Worm (Caenorhabditis elegans) whole organism, L1 larva: Measurements from ENCODE around the gene srz-61.

Experiments used
- C04F5.9 ChIP-seq: sonication (generic microtip); optimal IDR thresholded peaks from 2 replicates; lab custom pipeline; 2016; ENCODE audit warnings: missing genetic modification characterization, missing compliant biosample characterization
- fos-1 ChIP-seq: fragments of 150-350 bp; optimal IDR thresholded peaks from 2 replicates; lab custom pipeline; 2014; ENCODE audit warnings: missing biosample characterization, missing genetic modification characterization
- lin-13 ChIP-seq: fragments of 150-350 bp; optimal IDR thresholded peaks from 2 replicates; lab custom pipeline; 2014; ENCODE audit warnings: missing biosample characterization, missing genetic modification reagents, missing genetic modification characterization
- skn-1 ChIP-seq: fragments of 150-350 bp; optimal IDR thresholded peaks from 2 replicates; lab custom pipeline; 2014; ENCODE audit warnings: missing biosample characterization, missing genetic modification characterization
- tlp-1 ChIP-seq: fragments of 150-350 bp; optimal IDR thresholded peaks from 2 replicates; lab custom pipeline; 2014; ENCODE audit warnings: missing biosample characterization, missing genetic modification characterization

DNA sequence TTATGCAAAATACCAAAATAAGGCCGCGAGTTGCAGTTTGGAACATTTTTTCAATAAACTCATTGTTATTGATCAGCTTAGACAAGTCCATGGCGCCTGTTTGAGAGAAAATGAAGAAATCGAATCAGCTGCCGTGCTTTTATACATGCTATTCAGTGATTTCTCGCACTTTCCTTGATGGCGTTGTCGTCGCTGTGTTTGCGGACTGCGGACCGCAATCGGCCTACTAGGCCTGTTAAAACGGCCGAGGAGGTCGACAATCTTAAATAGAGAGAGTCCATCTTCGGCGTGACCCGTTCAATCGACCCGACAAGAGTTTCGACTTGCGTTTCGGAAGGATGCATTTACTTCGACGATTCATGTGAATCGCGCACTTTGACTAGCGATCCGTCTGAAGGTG lies 30.2 kb upstream of the srz-61 start, which contains the start of gene srz-75:
- TF ChIP-seq lin-13 (GFP tag; lab: Kevin White, UChicago), result no peak
- TF ChIP-seq C04F5.9 (tag; lab: Kevin White, UChicago), result no peak
- no peak for TF ChIP-seq tlp-1 (tag; lab: Kevin White, UChicago)
- no peak for TF ChIP-seq skn-1 (tag; lab: Kevin White, UChicago)
- no peak for TF ChIP-seq fos-1
